Fruit fly (Drosophila melanogaster) whole organism, embryonic: Measurements from ENCODE around the gene Sfxn2.

Source experiments
- Abd-B ChIP-seq: fragments of 200-800 bp; sonication (Bioruptor generic); optimal IDR thresholded peaks from 2 replicates; lab custom pipeline; 2018; ENCODE audit warnings: missing biosample characterization, mild to moderate bottlenecking, missing genetic modification characterization, moderate library complexity
- Awh ChIP-seq: fragments of 200-800 bp; sonication (Bioruptor generic); IDR thresholded peaks from 2 replicates; pipeline ENCODE4, ENCODE4 v1.3.6; 2022; ENCODE audit warnings: missing biosample characterization, missing genetic modification characterization
- Bgb ChIP-seq: fragments of 200-800 bp; sonication (Bioruptor generic); IDR thresholded peaks from 2 replicates; pipeline ENCODE4 v1.3.6; 2022; ENCODE audit warnings: missing biosample characterization, missing genetic modification characterization; ENCODE audit not compliant: partially characterized antibody
- CG10267 ChIP-seq: fragments of 200-800 bp; sonication (Bioruptor generic); optimal IDR thresholded peaks from 2 replicates; lab custom pipeline; 2018; ENCODE audit warnings: missing biosample characterization, mild to moderate bottlenecking, missing genetic modification characterization, moderate library complexity
- CG11085 ChIP-seq: fragments of 200-800 bp; sonication (Bioruptor generic); IDR thresholded peaks from 2 replicates; pipeline ENCODE4 v1.3.6; 2022; ENCODE audit warnings: missing biosample characterization, missing genetic modification characterization
- CG11560 ChIP-seq: fragments of 200-800 bp; sonication (Bioruptor generic); IDR thresholded peaks from 3 replicates; pipeline ENCODE4 v1.3.6; 2022; ENCODE audit warnings: missing biosample characterization, missing genetic modification characterization
- CG12391 ChIP-seq: fragments of 200-800 bp; sonication (Bioruptor generic); optimal IDR thresholded peaks from 3 replicates; lab custom pipeline; 2018; ENCODE audit warnings: missing biosample characterization, mild to moderate bottlenecking, missing genetic modification characterization, moderate library complexity
- CG14965 ChIP-seq: fragments of 200-800 bp; sonication (Bioruptor generic); optimal IDR thresholded peaks from 2 replicates; lab custom pipeline; 2016; ENCODE audit warnings: missing biosample characterization, missing genetic modification characterization, borderline replicate concordance
- CG15514 ChIP-seq: fragments of 200-800 bp; sonication (Bioruptor generic); optimal IDR thresholded peaks from 3 replicates; lab custom pipeline; 2017; ENCODE audit warnings: missing biosample characterization, missing genetic modification characterization, mild to moderate bottlenecking, moderate library complexity, missing genetic modification reagents
- CG18476 ChIP-seq: fragments of 200-800 bp; sonication (Bioruptor generic); optimal IDR thresholded peaks from 2 replicates; lab custom pipeline; 2016; ENCODE audit warnings: missing biosample characterization, mild to moderate bottlenecking, missing genetic modification characterization
- CG2120 ChIP-seq: fragments of 200-800 bp; sonication (Bioruptor generic); optimal IDR thresholded peaks from 3 replicates; lab custom pipeline; 2016; ENCODE audit warnings: missing biosample characterization, missing genetic modification characterization
- CG30020 ChIP-seq: fragments of 200-800 bp; optimal IDR thresholded peaks from 2 replicates; lab custom pipeline; 2019; ENCODE audit warnings: missing biosample characterization, mild to moderate bottlenecking, missing genetic modification characterization, moderate library complexity
- CG3838 ChIP-seq: fragments of 200-800 bp; sonication (Bioruptor generic); optimal IDR thresholded peaks from 3 replicates; lab custom pipeline; 2016; ENCODE audit warnings: missing biosample characterization, missing genetic modification characterization
- CG4820 ChIP-seq: fragments of 200-800 bp; sonication (Bioruptor generic); optimal IDR thresholded peaks from 3 replicates; lab custom pipeline; 2016; ENCODE audit warnings: missing biosample characterization, missing genetic modification characterization
- CG5245 ChIP-seq: fragments of 200-800 bp; sonication (Bioruptor generic); optimal IDR thresholded peaks from 3 replicates; lab custom pipeline; 2016; ENCODE audit warnings: missing biosample characterization, missing genetic modification characterization
- CG6654 ChIP-seq: fragments of 200-800 bp; sonication (Bioruptor generic); optimal IDR thresholded peaks from 2 replicates; lab custom pipeline; 2017; ENCODE audit warnings: missing biosample characterization, mild to moderate bottlenecking, missing genetic modification characterization
- CG8478 ChIP-seq: fragments of >200 bp; optimal IDR thresholded peaks from 2 replicates; lab custom pipeline; 2018
- CG9609 ChIP-seq: fragments of 200-800 bp; sonication (Bioruptor generic); optimal IDR thresholded peaks from 3 replicates; lab custom pipeline; 2016; ENCODE audit warnings: missing biosample characterization, missing genetic modification characterization
- Chrac-16 ChIP-seq: fragments of 200-800 bp; sonication (Bioruptor generic); optimal IDR thresholded peaks from 3 replicates; lab custom pipeline; 2016; ENCODE audit warnings: missing biosample characterization, missing genetic modification characterization
- D19A ChIP-seq: fragments of 200-800 bp; optimal IDR thresholded peaks from 3 replicates; lab custom pipeline; 2019; ENCODE audit warnings: missing biosample characterization, mild to moderate bottlenecking, missing genetic modification characterization, moderate library complexity
- Dll ChIP-seq: fragments of 200-800 bp; sonication (Bioruptor generic); IDR thresholded peaks from 4 replicates; pipeline ENCODE4 v1.3.6; 2022; ENCODE audit warnings: missing biosample characterization, missing genetic modification characterization; ENCODE audit not compliant: partially characterized antibody
- HmgZ ChIP-seq: fragments of 200-800 bp; sonication (Bioruptor generic); optimal IDR thresholded peaks from 2 replicates; lab custom pipeline; 2018; ENCODE audit warnings: missing biosample characterization, mild to moderate bottlenecking, missing genetic modification characterization
- Hsf ChIP-seq: fragments of 200-800 bp; sonication (Bioruptor generic); optimal IDR thresholded peaks from 3 replicates; lab custom pipeline; 2016; ENCODE audit warnings: missing biosample characterization, missing genetic modification characterization
- Jarid2 ChIP-seq: fragments of 200-800 bp; sonication (Bioruptor generic); optimal IDR thresholded peaks from 3 replicates; lab custom pipeline; 2017; ENCODE audit warnings: mild to moderate bottlenecking, missing biosample characterization, missing genetic modification reagents, missing genetic modification characterization
- Lim3 ChIP-seq: fragments of 200-800 bp; sonication (Bioruptor generic); IDR thresholded peaks from 2 replicates; pipeline ENCODE4 v1.3.6; 2022; ENCODE audit warnings: missing biosample characterization, missing genetic modification characterization
- NfI ChIP-seq: fragments of 200-800 bp; sonication (Bioruptor generic); optimal IDR thresholded peaks from 3 replicates; lab custom pipeline; 2018; ENCODE audit warnings: missing biosample characterization, mild to moderate bottlenecking, missing genetic modification characterization, moderate library complexity
- Side ChIP-seq: fragments of 200-800 bp; sonication (Bioruptor generic); optimal IDR thresholded peaks from 2 replicates; lab custom pipeline; 2016; ENCODE audit warnings: missing biosample characterization, missing genetic modification characterization
- Six4 ChIP-seq: fragments of 200-800 bp; sonication (Bioruptor generic); optimal IDR thresholded peaks from 2 replicates; lab custom pipeline; 2016; ENCODE audit warnings: missing biosample characterization, missing genetic modification characterization
- amos ChIP-seq: fragments of 200-800 bp; sonication (Bioruptor generic); IDR thresholded peaks from 2 replicates; pipeline ENCODE4 v1.3.6; 2022; ENCODE audit warnings: missing biosample characterization, missing genetic modification characterization; ENCODE audit not compliant: partially characterized antibody
- dati ChIP-seq: fragments of 200-800 bp; sonication (Bioruptor generic); IDR thresholded peaks from 2 replicates; pipeline ENCODE4 v1.3.6; 2022; ENCODE audit warnings: missing biosample characterization, missing genetic modification characterization
- fd3F ChIP-seq: fragments of 200-800 bp; sonication (Bioruptor generic); optimal IDR thresholded peaks from 2 replicates; lab custom pipeline; 2018; ENCODE audit warnings: missing biosample characterization, mild to moderate bottlenecking, missing genetic modification characterization, moderate library complexity
- ftz-f1 ChIP-seq: fragments of 200-800 bp; sonication (Bioruptor generic); optimal IDR thresholded peaks from 2 replicates; lab custom pipeline; 2016; ENCODE audit warnings: missing biosample characterization, missing genetic modification characterization
- gsb-n ChIP-seq: fragments of 200-800 bp; sonication (Bioruptor generic); optimal IDR thresholded peaks from 3 replicates; lab custom pipeline; 2018; ENCODE audit warnings: missing biosample characterization, mild to moderate bottlenecking, missing genetic modification characterization
- h ChIP-seq: fragments of >200 bp; optimal IDR thresholded peaks from 2 replicates; lab custom pipeline; 2017
- her ChIP-seq: fragments of 200-800 bp; sonication (Bioruptor generic); optimal IDR thresholded peaks from 2 replicates; lab custom pipeline; 2016; ENCODE audit warnings: missing biosample characterization, missing genetic modification characterization
- hkb ChIP-seq, 2 experiments: fragments of 200-800 bp in 1 of 2; fragments of >200 bp in 1 of 2; sonication (Bioruptor generic) in 1 of 2; IDR thresholded peaks in 1 of 2; optimal IDR thresholded peaks in 1 of 2; 2 replicates each; pipeline versions ENCODE4 v1.3.6 to Lab custom; 2017 to 2022; ENCODE audit warnings: missing biosample characterization in 1 of 2, missing genetic modification characterization in 1 of 2
- knrl ChIP-seq: fragments of 200-800 bp; sonication (Bioruptor generic); IDR thresholded peaks from 3 replicates; pipeline ENCODE4 v1.3.6; 2022; ENCODE audit warnings: missing biosample characterization, missing genetic modification characterization; ENCODE audit not compliant: partially characterized antibody
- lola ChIP-seq, 3 experiments: fragments of >200 bp in 2 of 3; fragments of 200-800 bp in 1 of 3; sonication (Bioruptor generic) in 1 of 3; optimal IDR thresholded peaks; 2 replicates each; lab custom pipeline; 2017 to 2019; ENCODE audit warnings: missing biosample characterization in 3 of 3, missing genetic modification characterization in 3 of 3, mild to moderate bottlenecking in 1 of 3, moderate library complexity in 1 of 3
- mirr ChIP-seq: fragments of 200-800 bp; sonication (Bioruptor generic); optimal IDR thresholded peaks from 3 replicates; lab custom pipeline; 2018; ENCODE audit warnings: missing biosample characterization, mild to moderate bottlenecking, missing genetic modification characterization
- phol ChIP-seq: fragments of 200-800 bp; sonication (Bioruptor generic); optimal IDR thresholded peaks from 3 replicates; lab custom pipeline; 2018; ENCODE audit warnings: missing biosample characterization, mild to moderate bottlenecking, missing genetic modification characterization, moderate library complexity
- pita ChIP-seq: fragments of 200-800 bp; sonication (Bioruptor generic); optimal IDR thresholded peaks from 2 replicates; lab custom pipeline; 2017; ENCODE audit warnings: missing biosample characterization, mild to moderate bottlenecking, missing genetic modification characterization
- pnt ChIP-seq: fragments of 200-800 bp; sonication (Bioruptor generic); optimal IDR thresholded peaks from 3 replicates; lab custom pipeline; 2016; ENCODE audit warnings: missing biosample characterization, missing genetic modification characterization
- prd ChIP-seq, 3 experiments: fragments of >200 bp in 2 of 3; fragments of 200-800 bp in 1 of 3; sonication (Bioruptor generic) in 1 of 3; optimal IDR thresholded peaks in 2 of 3; IDR thresholded peaks in 1 of 3; 2 replicates in 2 of 3; 3 replicates in 1 of 3; pipeline versions ENCODE4 v1.3.6 to Lab custom; 2017 to 2022; ENCODE audit warnings: missing biosample characterization in 1 of 3, missing genetic modification characterization in 1 of 3
- shn ChIP-seq: fragments of 200-800 bp; sonication (Bioruptor generic); optimal IDR thresholded peaks from 3 replicates; lab custom pipeline; 2016; ENCODE audit warnings: missing biosample characterization, missing genetic modification characterization
- sima ChIP-seq: fragments of 200-800 bp; sonication (Bioruptor generic); optimal IDR thresholded peaks from 2 replicates; lab custom pipeline; 2016; ENCODE audit warnings: missing biosample characterization, missing genetic modification characterization
- sisA ChIP-seq: fragments of 200-800 bp; sonication (Bioruptor generic); IDR thresholded peaks from 2 replicates; pipeline ENCODE4 v1.3.6; 2022; ENCODE audit warnings: missing biosample characterization, missing genetic modification characterization
- sr ChIP-seq: fragments of 200-800 bp; sonication (Bioruptor generic); IDR thresholded peaks from 3 replicates; pipeline ENCODE4 v1.3.6; 2022; ENCODE audit warnings: missing biosample characterization, missing genetic modification characterization
- stc ChIP-seq: fragments of 200-800 bp; sonication (Bioruptor generic); IDR thresholded peaks from 2 replicates; pipeline ENCODE4 v1.3.6; 2022; ENCODE audit warnings: missing biosample characterization, missing genetic modification characterization
- trh ChIP-seq: fragments of 200-800 bp; sonication (Bioruptor generic); optimal IDR thresholded peaks from 2 replicates; lab custom pipeline; 2016; ENCODE audit warnings: missing biosample characterization, missing genetic modification characterization

Sfxn2 gene

DNA sequence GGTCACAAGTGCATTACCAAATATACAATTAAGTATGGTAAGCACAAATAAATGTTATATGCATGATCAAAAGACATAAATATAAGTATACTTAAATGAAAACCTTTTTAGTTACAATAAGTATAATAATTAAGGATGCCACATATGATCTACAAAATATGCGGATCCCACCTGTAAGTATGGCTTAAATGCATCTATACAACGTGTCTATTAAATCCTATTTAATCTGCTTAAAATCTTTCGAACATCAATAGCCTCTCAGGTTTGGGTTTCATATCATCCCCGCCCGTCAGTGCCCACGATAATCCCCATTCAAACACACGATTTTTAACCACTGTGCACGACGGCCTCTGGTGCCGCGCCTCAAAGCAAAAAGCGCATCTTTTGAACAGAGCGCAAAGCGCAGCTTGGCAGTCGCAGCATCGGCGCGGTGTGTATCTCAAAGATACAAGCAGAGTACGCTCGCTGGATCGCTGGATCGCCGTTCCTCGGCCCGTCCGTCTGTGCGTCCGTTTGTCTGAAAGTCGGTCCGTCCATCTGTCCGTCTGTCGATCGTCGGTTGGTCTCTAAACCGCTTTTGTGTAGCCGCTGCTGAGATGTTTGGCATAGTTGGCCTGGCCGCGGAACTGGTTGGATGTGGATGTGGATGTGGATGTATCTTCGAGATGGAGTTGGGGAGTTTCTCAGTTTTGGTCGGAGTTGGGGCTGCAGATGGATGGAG is 21.1 kb upstream of the Sfxn2 start (continued):
- TF ChIP-seq trh (GFP tag; lab: Kevin White, UChicago) (no peak), dati (GFP tag; lab: Robert Waterston, UW) (no peak), Bgb (GFP tag; lab: Robert Waterston, UW) (no peak), pita (no peak), D19A (tag; lab: Kevin White, UChicago) (peak; percentile 37), CG14965 (GFP tag; lab: Kevin White, UChicago) (no peak), HmgZ (tag; lab: Kevin White, UChicago) (no peak), CG30020 (tag; lab: Kevin White, UChicago) (no peak), h (lab: Kevin White, UChicago) (no peak), amos (no peak), CG10267 (tag; lab: Kevin White, UChicago) (peak; percentile 7), her (GFP tag; lab: Kevin White, UChicago) (no peak), Dll (GFP tag; lab: Robert Waterston, UW) (no peak), ftz-f1 (GFP tag; lab: Kevin White, UChicago) (no peak), CG15514 (GFP tag; lab: Kevin White, UChicago) (no peak), Jarid2 (GFP tag; lab: Kevin White, UChicago) (no peak), Chrac-16 (GFP tag; lab: Kevin White, UChicago) (peak; percentile 4), Abd-B (GFP tag; lab: Kevin White, UChicago) (peak; percentile 2), Awh (GFP tag; lab: Robert Waterston, UW) (peak; percentile 26; the same call in 1 of the 2 replicates), CG9609 (GFP tag; lab: Kevin White, UChicago) (no peak), Six4 (GFP tag; lab: Kevin White, UChicago) (no peak), CG8478 (no peak), knrl (GFP tag; lab: Robert Waterston, UW) (no peak), CG4820 (GFP tag; lab: Kevin White, UChicago) (peak; percentile 19), stc (GFP tag; lab: Robert Waterston, UW) (no peak), CG18476 (GFP tag; lab: Kevin White, UChicago) (peak; percentile 2), prd (optimal IDR thresholded peaks at IDR 0.05; lab: Kevin White, UChicago) (no peak), prd (GFP tag; IDR thresholded peaks at IDR 0.05; lab: Robert Waterston, UW) (peak; percentile 17; the same call in 1 of the 3 replicates), NfI (no peak), CG11560 (no peak), sima (no peak), gsb-n (tag; lab: Kevin White, UChicago) (peak; percentile 42), pnt (GFP tag; lab: Kevin White, UChicago) (no peak), hkb (optimal IDR thresholded peaks at IDR 0.05; lab: Kevin White, UChicago) (no peak), hkb (GFP tag; IDR thresholded peaks at IDR 0.05; lab: Robert Waterston, UW) (0 out of 2 replicates have a peak, but pooled peaks have one; percentile 39), fd3F (GFP tag; lab: Kevin White, UChicago) (no peak), phol (tag; lab: Kevin White, UChicago) (peak; percentile 38), Side (peak; percentile 5), sr (GFP tag; lab: Robert Waterston, UW) (no peak), lola (GFP tag; optimal IDR thresholded peaks at IDR 0.05; lab: Kevin White, UChicago) (peak in 1 of 3 experiments; percentile 19), Hsf (GFP tag; lab: Kevin White, UChicago) (peak; percentile 22), CG3838 (GFP tag; lab: Kevin White, UChicago) (no peak), Lim3 (GFP tag; lab: Robert Waterston, UW) (no peak), CG12391 (tag; lab: Kevin White, UChicago) (peak; percentile 32), mirr (GFP tag; lab: Kevin White, UChicago) (no peak), CG11085 (no peak), CG5245 (GFP tag; lab: Kevin White, UChicago) (no peak), CG6654 (GFP tag; lab: Kevin White, UChicago) (no peak), sisA (GFP tag; lab: Robert Waterston, UW) (peak; percentile 18; the same call in 1 of the 2 replicates), shn (GFP tag; lab: Kevin White, UChicago) (no peak), CG2120 (no peak)
